Worm (Caenorhabditis elegans) whole organism, L3 larva: Measurements from ENCODE around the gene orc-3.

Source experiments
- R02D3.7 ChIP-seq: fragments of 150-350 bp; optimal IDR thresholded peaks from 2 replicates; lab custom pipeline; 2014; ENCODE audit warnings: missing biosample characterization, missing genetic modification characterization
- ZK546.5 ChIP-seq: sonication (generic microtip); optimal IDR thresholded peaks from 2 replicates; lab custom pipeline; 2017; ENCODE audit warnings: missing biosample characterization, missing genetic modification characterization
- aly-2 ChIP-seq: fragments of 150-350 bp; optimal IDR thresholded peaks from 2 replicates; lab custom pipeline; 2014; ENCODE audit warnings: missing biosample characterization, missing genetic modification characterization
- ceh-16 ChIP-seq: sonication (generic microtip); optimal IDR thresholded peaks from 2 replicates; lab custom pipeline; 2017; ENCODE audit warnings: missing biosample characterization, missing genetic modification characterization
- daf-12 ChIP-seq: fragments of 150-350 bp; optimal IDR thresholded peaks from 2 replicates; lab custom pipeline; 2014; ENCODE audit warnings: missing biosample characterization, missing genetic modification reagents, missing genetic modification characterization
- egl-27 ChIP-seq: sonication (generic microtip); optimal IDR thresholded peaks from 4 replicates; lab custom pipeline; 2017; ENCODE audit warnings: missing biosample characterization, missing genetic modification reagents, missing genetic modification characterization
- egl-5 ChIP-seq: fragments of 150-350 bp; optimal IDR thresholded peaks from 2 replicates; lab custom pipeline; 2017; ENCODE audit warnings: missing biosample characterization, missing genetic modification reagents, missing genetic modification characterization, inconsistent platforms
- elt-1 ChIP-seq: fragments of 150-350 bp; optimal IDR thresholded peaks from 2 replicates; lab custom pipeline; 2014; ENCODE audit warnings: missing biosample characterization, missing genetic modification characterization
- elt-2 ChIP-seq: sonication (generic microtip); optimal IDR thresholded peaks from 2 replicates; lab custom pipeline; 2016; ENCODE audit warnings: missing genetic modification reagents, mild to moderate bottlenecking, missing genetic modification characterization, missing compliant biosample characterization
- fkh-10 ChIP-seq: sonication (generic microtip); optimal IDR thresholded peaks from 2 replicates; lab custom pipeline; 2017; ENCODE audit warnings: missing biosample characterization, missing genetic modification reagents, missing genetic modification characterization
- fkh-2 ChIP-seq: fragments of 150-350 bp; optimal IDR thresholded peaks from 2 replicates; lab custom pipeline; 2014; ENCODE audit warnings: missing biosample characterization, missing genetic modification reagents, missing genetic modification characterization
- jun-1 ChIP-seq: fragments of 150-350 bp; optimal IDR thresholded peaks from 2 replicates; lab custom pipeline; 2014; ENCODE audit warnings: missing biosample characterization, missing genetic modification reagents, missing genetic modification characterization
- lin-15B ChIP-seq: fragments of 150-350 bp; optimal IDR thresholded peaks from 2 replicates; lab custom pipeline; 2014; ENCODE audit warnings: missing biosample characterization, missing genetic modification characterization
- lin-39 ChIP-seq: fragments of 150-350 bp; optimal IDR thresholded peaks from 2 replicates; lab custom pipeline; 2018; ENCODE audit warnings: missing biosample characterization, missing genetic modification reagents, missing genetic modification characterization
- lsy-12 ChIP-seq: sonication (generic microtip); optimal IDR thresholded peaks from 2 replicates; lab custom pipeline; 2016; ENCODE audit warnings: mild to moderate bottlenecking, missing genetic modification characterization, missing compliant biosample characterization
- mdl-1 ChIP-seq: fragments of 150-350 bp; optimal IDR thresholded peaks from 2 replicates; lab custom pipeline; 2014; ENCODE audit warnings: missing biosample characterization, missing genetic modification characterization
- nfya-1 ChIP-seq: sonication (generic microtip); optimal IDR thresholded peaks from 2 replicates; lab custom pipeline; 2017; ENCODE audit warnings: missing genetic modification characterization, mild to moderate bottlenecking, missing compliant biosample characterization, antibody characterized with exemption, moderate library complexity; ENCODE audit not compliant: insufficient read depth
- nhr-11 ChIP-seq: fragments of 150-350 bp; optimal IDR thresholded peaks from 2 replicates; lab custom pipeline; 2014; ENCODE audit warnings: missing biosample characterization, missing genetic modification characterization
- nhr-23 ChIP-seq: fragments of 150-350 bp; optimal IDR thresholded peaks from 2 replicates; lab custom pipeline; 2014; ENCODE audit warnings: missing biosample characterization, missing genetic modification reagents, missing genetic modification characterization
- nhr-237 ChIP-seq: fragments of 150-350 bp; optimal IDR thresholded peaks from 2 replicates; lab custom pipeline; 2014; ENCODE audit warnings: missing biosample characterization, missing genetic modification characterization
- nhr-67 ChIP-seq: fragments of 150-350 bp; optimal IDR thresholded peaks from 2 replicates; lab custom pipeline; 2014; ENCODE audit warnings: missing biosample characterization, missing genetic modification characterization
- nhr-77 ChIP-seq: fragments of 150-350 bp; optimal IDR thresholded peaks from 2 replicates; lab custom pipeline; 2014; ENCODE audit warnings: missing biosample characterization, missing genetic modification characterization
- pha-4 ChIP-seq: fragments of 150-350 bp; optimal IDR thresholded peaks from 2 replicates; lab custom pipeline; 2014; ENCODE audit warnings: missing biosample characterization, missing genetic modification reagents, missing genetic modification characterization
- pqm-1 ChIP-seq: fragments of 150-350 bp; optimal IDR thresholded peaks from 2 replicates; lab custom pipeline; 2017; ENCODE audit warnings: missing biosample characterization, missing genetic modification characterization, inconsistent platforms
- sea-2 ChIP-seq: fragments of 150-350 bp; sonication (generic microtip); optimal IDR thresholded peaks from 4 replicates; lab custom pipeline; 2014; ENCODE audit warnings: missing biosample characterization, missing genetic modification reagents, missing genetic modification characterization
- snpc-4 ChIP-seq: fragments of 150-350 bp; optimal IDR thresholded peaks from 2 replicates; lab custom pipeline; 2014; ENCODE audit warnings: missing biosample characterization, missing genetic modification characterization
- tbx-2 ChIP-seq: sonication (generic microtip); optimal IDR thresholded peaks from 2 replicates; lab custom pipeline; 2016; ENCODE audit warnings: mild to moderate bottlenecking, missing genetic modification characterization, missing compliant biosample characterization
- unc-39 ChIP-seq: sonication (generic microtip); optimal IDR thresholded peaks from 4 replicates; lab custom pipeline; 2017; ENCODE audit warnings: missing biosample characterization, missing genetic modification characterization
- unc-62 ChIP-seq: fragments of 150-350 bp; sonication (generic microtip); optimal IDR thresholded peaks from 4 replicates; lab custom pipeline; 2014; ENCODE audit warnings: missing biosample characterization, missing genetic modification reagents, missing genetic modification characterization
- ztf-11 ChIP-seq: fragments of 150-350 bp; optimal IDR thresholded peaks from 2 replicates; lab custom pipeline; 2014; ENCODE audit warnings: missing biosample characterization, missing genetic modification characterization

orc-3 gene

DNA sequence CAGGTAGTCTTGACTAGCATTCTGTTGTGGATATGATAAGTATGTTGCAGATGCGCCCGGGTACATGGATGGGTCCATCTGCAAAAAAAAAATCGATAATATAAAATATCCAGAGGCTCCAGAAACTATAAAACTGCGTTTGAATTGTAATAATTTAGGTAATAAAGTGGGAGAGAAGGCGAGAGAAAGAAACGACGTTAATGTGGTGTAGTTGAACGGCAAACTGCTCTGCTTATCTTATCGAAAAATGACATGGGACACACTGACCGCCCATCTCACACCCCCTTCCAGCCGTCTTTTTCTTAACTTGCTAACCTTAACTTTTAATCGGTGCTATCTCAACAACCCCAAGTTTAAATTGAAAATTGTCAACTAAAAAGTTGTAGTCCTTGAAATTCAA is 14.1 kb downstream of the orc-3 start:
- TF ChIP-seq egl-5 (no peak), elt-2 (tag; lab: Kevin White, UChicago) (peak; percentile 74)

- TF ChIP-seq jun-1 (tag; lab: Kevin White, UChicago) = peak; percentile 37
- peak; percentile 38 for TF ChIP-seq pqm-1 (tag; lab: Kevin White, UChicago)
- no peak for TF ChIP-seq egl-5
- TF ChIP-seq pha-4 (tag; lab: Kevin White, UChicago) = peak; percentile 92
- TF ChIP-seq nhr-77 (tag; lab: Kevin White, UChicago) = no peak
- peak; percentile 65 for TF ChIP-seq elt-2 (tag; lab: Kevin White, UChicago)
- TF ChIP-seq ztf-11 = no peak
- no peak for TF ChIP-seq snpc-4 (tag; lab: Kevin White, UChicago)
These were observed 15.6 kb downstream of the orc-3 start for ce11 chrIII:1223319-1224093.

DNA sequence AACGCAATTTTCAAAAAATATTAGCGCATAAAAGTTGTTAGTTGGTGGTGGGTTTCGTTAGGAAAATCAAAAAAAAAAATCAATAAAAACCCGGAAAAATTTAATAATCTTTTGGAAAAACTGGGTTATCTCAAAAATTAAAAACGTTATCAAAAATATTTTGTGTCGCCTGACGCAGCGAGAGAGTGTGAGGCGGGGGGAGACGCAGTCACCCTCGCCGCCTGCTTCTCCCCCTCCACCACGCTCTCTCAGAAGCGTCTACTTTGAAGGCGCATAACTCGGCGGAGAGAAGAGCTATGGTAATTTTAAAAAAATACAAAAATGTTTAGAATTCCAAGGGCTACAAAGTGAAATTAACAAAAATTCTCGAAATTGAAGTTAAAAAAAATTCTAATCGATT is 17.2 kb downstream of the orc-3 start:
- TF ChIP-seq elt-1 (tag; lab: Kevin White, UChicago) (no peak), snpc-4 (tag; lab: Kevin White, UChicago) (no peak), nhr-23 (tag; lab: Kevin White, UChicago) (no peak), elt-2 (tag; lab: Kevin White, UChicago) (peak; percentile 27), fkh-10 (GFP tag; lab: Kevin White, UChicago) (no peak)
- TF ChIP-seq, all 47 proteins: peak for 1

DNA sequence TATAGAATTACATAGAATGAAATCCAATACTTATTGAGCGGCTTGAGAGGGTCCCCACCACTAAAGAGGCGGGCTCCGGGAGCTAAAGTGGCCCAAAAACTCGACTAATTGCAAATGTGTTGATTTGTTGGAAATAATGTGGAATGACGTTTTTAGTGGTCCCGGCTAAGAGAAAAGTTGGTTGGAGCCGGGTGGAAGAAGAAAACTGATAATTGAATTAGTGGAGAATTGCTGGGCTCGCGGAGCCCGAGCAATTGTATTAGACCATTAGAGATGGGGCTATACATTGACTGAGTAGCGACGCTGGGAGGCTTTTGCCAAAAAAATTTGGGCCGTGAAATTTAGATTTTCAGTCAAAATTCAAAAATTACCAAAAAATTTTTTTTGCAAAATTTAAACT is 17.7 kb downstream of the orc-3 start:
- TF ChIP-seq fkh-2 (tag; lab: Kevin White, UChicago) = no peak
- no peak for TF ChIP-seq pha-4 (tag; lab: Kevin White, UChicago)
- no peak for TF ChIP-seq ceh-16 (tag; lab: Kevin White, UChicago)
- no peak for TF ChIP-seq nhr-67 (tag; lab: Kevin White, UChicago)
- TF ChIP-seq sea-2 = no peak

ce11 chrIII:1226256-1226655 is 18.3 kb downstream of the orc-3 start:
- TF ChIP-seq elt-2 (tag; lab: Kevin White, UChicago) (peak; percentile 34), unc-62 (GFP tag; lab: Kevin White, UChicago) (no peak), unc-39 (tag; lab: Kevin White, UChicago) (no peak), pha-4 (tag; lab: Kevin White, UChicago) (peak; percentile 97), nhr-23 (tag; lab: Kevin White, UChicago) (no peak)

DNA sequence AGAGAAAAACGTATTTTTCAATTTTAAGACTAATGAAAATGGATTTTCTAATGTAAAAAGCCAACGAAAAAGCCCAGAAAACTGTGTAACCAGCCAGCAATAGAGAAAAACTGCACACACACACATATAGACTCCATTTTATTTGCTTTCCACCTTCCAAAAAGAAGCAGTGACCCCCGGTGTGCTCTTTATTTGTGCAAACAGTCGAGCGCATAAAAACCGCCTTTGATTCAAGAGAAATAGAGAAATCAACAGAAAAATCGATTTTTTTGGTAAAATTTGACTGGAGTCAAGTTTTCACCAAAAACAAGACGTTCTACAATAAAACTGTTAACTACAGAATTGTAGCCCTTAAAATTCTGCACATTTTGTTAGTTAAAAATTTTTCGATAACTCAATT is 20.7 kb downstream of the orc-3 start:
- TF ChIP-seq nhr-11 (tag; lab: Kevin White, UChicago) (no peak), nfya-1 (tag; lab: Kevin White, UChicago) (no peak), tbx-2 (no peak), lin-15B (tag; lab: Kevin White, UChicago) (no peak), pha-4 (tag; lab: Kevin White, UChicago) (peak; percentile 78), lin-39 (tag; lab: Kevin White, UChicago) (no peak)
- TF ChIP-seq, all 47 proteins: peak for 1

DNA sequence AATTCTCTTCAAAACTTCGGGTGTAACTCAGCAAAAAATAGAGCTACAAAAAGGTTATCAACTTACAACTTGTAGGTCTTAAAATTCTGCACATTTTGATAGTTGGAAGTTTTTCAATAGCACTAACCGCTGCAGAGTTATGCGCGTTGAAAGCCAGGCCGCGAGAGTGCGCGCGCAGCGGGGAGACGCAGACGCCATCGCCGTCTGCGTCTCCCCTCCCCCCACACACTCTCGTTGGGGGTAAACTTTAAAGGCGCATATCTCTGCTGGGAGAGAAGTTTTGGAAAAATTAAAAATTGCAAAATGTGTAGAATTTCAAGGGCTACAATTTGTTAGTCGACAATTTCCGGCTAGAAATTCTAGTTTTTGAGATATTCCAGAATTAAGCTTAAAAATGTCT is 21.6 kb downstream of the orc-3 start:
- TF ChIP-seq lin-15B (tag; lab: Kevin White, UChicago) = no peak
- no peak for TF ChIP-seq pha-4 (tag; lab: Kevin White, UChicago)
- TF ChIP-seq lin-39 (tag; lab: Kevin White, UChicago) = no peak
- TF ChIP-seq R02D3.7 = no peak
- no peak for TF ChIP-seq aly-2
- TF ChIP-seq nhr-237 (tag; lab: Kevin White, UChicago) = no peak
- no peak for TF ChIP-seq elt-2 (tag; lab: Kevin White, UChicago)
- no peak for TF ChIP-seq sea-2
- no peak for TF ChIP-seq egl-27 (tag; lab: Kevin White, UChicago)
- no peak for TF ChIP-seq lsy-12 (tag; lab: Kevin White, UChicago)
- TF ChIP-seq tbx-2 = no peak
- no peak for TF ChIP-seq elt-1 (tag; lab: Kevin White, UChicago)
- no peak for TF ChIP-seq ztf-11
- TF ChIP-seq daf-12 (tag; lab: Kevin White, UChicago) = no peak
- no peak for TF ChIP-seq mdl-1 (tag; lab: Kevin White, UChicago)
- no peak for TF ChIP-seq ZK546.5 (tag; lab: Kevin White, UChicago)
